Worm (Caenorhabditis elegans) whole organism, young adult: ENCODE measurements around the gene nhr-280.

Experiments
- B0019.2 ChIP-seq: fragments of 200-800 bp; sonication (Bioruptor generic); conservative IDR thresholded peaks from 2 replicates; pipeline ENCODE4 v1.3.6; 2022; ENCODE audit warnings: missing genetic modification reagents, missing genetic modification characterization, missing compliant biosample characterization
- B0261.1 ChIP-seq: sonication (generic microtip); optimal IDR thresholded peaks from 2 replicates; lab custom pipeline; 2016; ENCODE audit warnings: mild to moderate bottlenecking, missing genetic modification characterization, moderate library complexity, missing compliant biosample characterization
- C06A6.2 ChIP-seq: fragments of 200-800 bp; sonication (Bioruptor generic); conservative IDR thresholded peaks from 2 replicates; pipeline ENCODE4 v1.3.6; 2022; ENCODE audit warnings: missing genetic modification characterization, missing compliant biosample characterization
- F23B12.7 ChIP-seq: sonication (generic microtip); optimal IDR thresholded peaks from 2 replicates; lab custom pipeline; 2017; ENCODE audit warnings: missing genetic modification characterization, mild to moderate bottlenecking, missing compliant biosample characterization, antibody characterized with exemption, moderate library complexity; ENCODE audit not compliant: insufficient read depth
- F33H1.4 ChIP-seq: fragments of 200-800 bp; sonication (Bioruptor generic); IDR thresholded peaks from 2 replicates; pipeline ENCODE4 v1.3.6; 2022; ENCODE audit warnings: missing genetic modification reagents, missing genetic modification characterization, missing compliant biosample characterization
- F57C9.4 ChIP-seq: sonication (generic microtip); optimal IDR thresholded peaks from 2 replicates; lab custom pipeline; 2017; ENCODE audit warnings: mild to moderate bottlenecking, missing genetic modification characterization, missing compliant biosample characterization
- Y56A3A.18 ChIP-seq: fragments of 200-800 bp; sonication (Bioruptor generic); IDR thresholded peaks from 2 replicates; pipeline ENCODE4 v1.3.6; 2022; ENCODE audit warnings: missing genetic modification reagents, missing genetic modification characterization, missing compliant biosample characterization
- Y67H2A.10 ChIP-seq: fragments of 200-800 bp; sonication (Bioruptor generic); conservative IDR thresholded peaks from 2 replicates; pipeline ENCODE4 v1.3.6; 2022; ENCODE audit warnings: missing genetic modification reagents, missing genetic modification characterization, missing compliant biosample characterization
- Y95B8A.8 ChIP-seq: fragments of 200-800 bp; sonication (Bioruptor generic); IDR thresholded peaks from 2 replicates; pipeline ENCODE4 v1.3.6; 2022; ENCODE audit warnings: missing genetic modification reagents, missing genetic modification characterization, missing compliant biosample characterization
- attf-5 ChIP-seq: fragments of 200-800 bp; sonication (Bioruptor generic); optimal IDR thresholded peaks from 2 replicates; lab custom pipeline; 2018; ENCODE audit warnings: mild to moderate bottlenecking, missing genetic modification characterization, missing compliant biosample characterization
- bed-2 ChIP-seq: fragments of 200-800 bp; sonication (Bioruptor generic); IDR thresholded peaks from 2 replicates; pipeline ENCODE4 v1.3.6; 2022; ENCODE audit warnings: missing genetic modification reagents, missing genetic modification characterization, missing compliant biosample characterization
- cebp-1 ChIP-seq, 2 experiments: fragments of 200-800 bp in 1 of 2; sonication (Bioruptor generic) in 1 of 2; sonication (generic microtip) in 1 of 2; IDR thresholded peaks in 1 of 2; optimal IDR thresholded peaks in 1 of 2; 2 replicates each; pipeline versions ENCODE4 v1.3.6 to Lab custom; 2017 to 2022; ENCODE audit warnings: missing compliant biosample characterization in 2 of 2, missing genetic modification characterization in 2 of 2, mild to moderate bottlenecking in 1 of 2, missing genetic modification reagents in 1 of 2, moderate library complexity in 1 of 2
- cebp-2 ChIP-seq: fragments of 200-800 bp; sonication (Bioruptor generic); IDR thresholded peaks from 2 replicates; pipeline ENCODE4 v1.3.6; 2022; ENCODE audit warnings: missing genetic modification characterization, missing compliant biosample characterization
- ceh-100 ChIP-seq: fragments of 200-800 bp; sonication (Bioruptor generic); IDR thresholded peaks from 2 replicates; pipeline ENCODE4 v1.3.6; 2022; ENCODE audit warnings: missing genetic modification reagents, missing genetic modification characterization, missing compliant biosample characterization
- ceh-27 ChIP-seq: fragments of 200-800 bp; sonication (Bioruptor generic); optimal IDR thresholded peaks from 2 replicates; lab custom pipeline; 2018; ENCODE audit warnings: mild to moderate bottlenecking, missing genetic modification characterization, moderate library complexity, missing compliant biosample characterization
- ceh-58 ChIP-seq: fragments of 200-800 bp; sonication (Bioruptor generic); IDR thresholded peaks from 2 replicates; pipeline ENCODE4 v1.3.6; 2022; ENCODE audit warnings: missing genetic modification characterization, missing compliant biosample characterization
- dox-1 ChIP-seq: fragments of 200-800 bp; sonication (Bioruptor generic); IDR thresholded peaks from 2 replicates; pipeline ENCODE4 v1.3.6; 2022; ENCODE audit warnings: missing genetic modification reagents, missing genetic modification characterization, missing compliant biosample characterization
- dpl-1 ChIP-seq: fragments of 150-350 bp; optimal IDR thresholded peaks from 2 replicates; lab custom pipeline; 2014; ENCODE audit warnings: missing biosample characterization, missing genetic modification reagents, missing genetic modification characterization
- efl-1 ChIP-seq: fragments of 150-350 bp; optimal IDR thresholded peaks from 2 replicates; lab custom pipeline; 2014; ENCODE audit warnings: missing biosample characterization, missing genetic modification reagents, missing genetic modification characterization
- ekl-4 ChIP-seq: fragments of 200-800 bp; sonication (Bioruptor generic); IDR thresholded peaks from 2 replicates; pipeline ENCODE4 v1.3.6; 2022; ENCODE audit warnings: missing genetic modification reagents, missing genetic modification characterization, missing compliant biosample characterization
- ets-4 ChIP-seq: fragments of 200-800 bp; sonication (Bioruptor generic); optimal IDR thresholded peaks from 2 replicates; lab custom pipeline; 2018; ENCODE audit warnings: mild to moderate bottlenecking, missing genetic modification characterization, missing compliant biosample characterization
- hlh-26 ChIP-seq: fragments of 200-800 bp; sonication (Bioruptor generic); conservative IDR thresholded peaks from 2 replicates; pipeline ENCODE4 v1.3.6; 2022; ENCODE audit warnings: missing genetic modification reagents, missing genetic modification characterization, missing compliant biosample characterization
- hmg-1.2 ChIP-seq: fragments of 200-800 bp; sonication (Bioruptor generic); IDR thresholded peaks from 2 replicates; pipeline ENCODE4 v1.3.6; 2022; ENCODE audit warnings: missing genetic modification reagents, missing genetic modification characterization, missing compliant biosample characterization
- hmg-20 ChIP-seq: fragments of 200-800 bp; sonication (Bioruptor generic); IDR thresholded peaks from 2 replicates; pipeline ENCODE4 v1.3.6; 2022; ENCODE audit warnings: missing genetic modification reagents, missing genetic modification characterization, missing compliant biosample characterization
- hrde-1 ChIP-seq: sonication (generic microtip); optimal IDR thresholded peaks from 2 replicates; lab custom pipeline; 2016; ENCODE audit warnings: missing genetic modification characterization, mild to moderate bottlenecking, missing compliant biosample characterization, moderate library complexity, missing genotype, missing genetic modification reagents, borderline replicate concordance
- let-526 ChIP-seq: fragments of 200-800 bp; sonication (Bioruptor generic); IDR thresholded peaks from 2 replicates; pipeline ENCODE4 v1.3.6; 2022; ENCODE audit warnings: missing genetic modification reagents, missing genetic modification characterization, missing compliant biosample characterization
- let-607 ChIP-seq, 2 experiments: fragments of 200-800 bp in 1 of 2; sonication (Bioruptor generic) in 1 of 2; sonication (generic microtip) in 1 of 2; optimal IDR thresholded peaks; 2 replicates each; lab custom pipeline; 2016 to 2018; ENCODE audit warnings: mild to moderate bottlenecking in 2 of 2, missing compliant biosample characterization in 2 of 2, missing genetic modification characterization in 2 of 2, moderate library complexity in 2 of 2, missing genotype in 1 of 2
- lin-35 ChIP-seq, 3 experiments: fragments of 150-350 bp in 2 of 3; sonication (generic microtip) in 1 of 3; optimal IDR thresholded peaks; 2 replicates each; lab custom pipeline; 2014 to 2018; ENCODE audit warnings: missing biosample characterization in 3 of 3, missing genetic modification characterization in 3 of 3, missing genetic modification reagents in 3 of 3
- lin-40 ChIP-seq: sonication (generic microtip); optimal IDR thresholded peaks from 2 replicates; lab custom pipeline; 2016; ENCODE audit warnings: missing genetic modification characterization, mild to moderate bottlenecking, missing compliant biosample characterization, missing genotype, missing genetic modification reagents
- madf-10 ChIP-seq: sonication (generic microtip); optimal IDR thresholded peaks from 2 replicates; lab custom pipeline; 2016; ENCODE audit warnings: mild to moderate bottlenecking, missing genetic modification characterization, missing compliant biosample characterization
- mcd-1 ChIP-seq: fragments of 200-800 bp; sonication (Bioruptor generic); IDR thresholded peaks from 2 replicates; pipeline ENCODE4 v1.3.6; 2022; ENCODE audit warnings: missing genetic modification reagents, missing genetic modification characterization, missing compliant biosample characterization
- nhr-80 ChIP-seq: sonication (generic microtip); optimal IDR thresholded peaks from 2 replicates; lab custom pipeline; 2016; ENCODE audit warnings: missing genetic modification characterization, missing compliant biosample characterization
- nhr-90 ChIP-seq: sonication (generic microtip); optimal IDR thresholded peaks from 2 replicates; lab custom pipeline; 2016; ENCODE audit warnings: missing genotype, mild to moderate bottlenecking, missing genetic modification characterization, missing compliant biosample characterization
- pha-4 ChIP-seq: fragments of 150-350 bp; sonication (generic microtip); optimal IDR thresholded peaks from 2 replicates; lab custom pipeline; 2014; ENCODE audit warnings: missing biosample characterization, missing genetic modification reagents, missing genetic modification characterization
- snpc-1.3 ChIP-seq: sonication (generic microtip); optimal IDR thresholded peaks from 2 replicates; lab custom pipeline; 2017; ENCODE audit warnings: missing genetic modification characterization, mild to moderate bottlenecking, missing compliant biosample characterization, antibody characterized with exemption, moderate library complexity, missing genotype, missing genetic modification reagents; ENCODE audit not compliant: insufficient read depth
- tbx-9 ChIP-seq: sonication (generic microtip); optimal IDR thresholded peaks from 2 replicates; lab custom pipeline; 2016; ENCODE audit warnings: borderline replicate concordance, missing genetic modification characterization, inconsistent platforms, missing compliant biosample characterization
- xnd-1 ChIP-seq: sonication (generic microtip); optimal IDR thresholded peaks from 2 replicates; lab custom pipeline; 2016; ENCODE audit warnings: missing genotype, missing genetic modification reagents, missing genetic modification characterization, missing compliant biosample characterization
- ztf-25 ChIP-seq: fragments of 200-800 bp; sonication (Bioruptor generic); IDR thresholded peaks from 2 replicates; pipeline ENCODE4 v1.3.6; 2022; ENCODE audit warnings: missing genetic modification reagents, missing genetic modification characterization, missing compliant biosample characterization
- ztf-3 ChIP-seq: fragments of 200-800 bp; sonication (Bioruptor generic); optimal IDR thresholded peaks from 2 replicates; lab custom pipeline; 2018; ENCODE audit warnings: mild to moderate bottlenecking, missing genetic modification characterization, missing compliant biosample characterization

nhr-280 gene

ce11 chrIII:134194-134593 lies 3.6 kb upstream of the nhr-280 start, which contains the start of gene pals-25:
pals-25 (plus strand) TSS chrIII:134494.
- TF ChIP-seq xnd-1 (tag; lab: Kevin White, UChicago) (no peak), ceh-58 (GFP tag; lab: Robert Waterston, UW) (no peak)

- no peak for TF ChIP-seq bed-2
- no peak for TF ChIP-seq efl-1 (GFP tag; lab: Kevin White, UChicago)
- no peak for TF ChIP-seq cebp-2
- no peak for TF ChIP-seq Y56A3A.18 (GFP tag; lab: Robert Waterston, UW)
- TF ChIP-seq cebp-1 (GFP tag; IDR thresholded peaks at IDR 0.05; lab: Robert Waterston, UW), result no peak
- no peak for TF ChIP-seq cebp-1 (tag; optimal IDR thresholded peaks at IDR 0.05; lab: Kevin White, UChicago)
- no peak for TF ChIP-seq ceh-100 (GFP tag; lab: Robert Waterston, UW)
- no peak for TF ChIP-seq Y95B8A.8 (GFP tag; lab: Robert Waterston, UW)
- no peak for TF ChIP-seq dpl-1
- TF ChIP-seq snpc-1.3 (tag; lab: Kevin White, UChicago), result no peak
- no peak for TF ChIP-seq hrde-1 (tag; lab: Kevin White, UChicago)
- TF ChIP-seq dox-1 (GFP tag; lab: Robert Waterston, UW), result no peak
Observed at ce11 chrIII:132118-132517, 1.6 kb upstream of the nhr-280 start, which contains the start of gene pals-22. pals-22 (plus strand) TSS chrIII:132418.

- TF ChIP-seq nhr-80 (tag; lab: Kevin White, UChicago), result peak; percentile 7
- peak in 1 of 3 experiments; percentile 28 for TF ChIP-seq lin-35 (GFP tag; optimal IDR thresholded peaks at IDR 0.05; lab: Kevin White, UChicago)
- no peak for TF ChIP-seq let-526 (GFP tag; lab: Robert Waterston, UW)
- no peak for TF ChIP-seq ztf-3 (GFP tag; lab: Kevin White, UChicago)
- TF ChIP-seq attf-5, result peak; percentile 54
- TF ChIP-seq nhr-90, result no peak
- no peak for TF ChIP-seq Y67H2A.10
- no peak for TF ChIP-seq hmg-20 (GFP tag; lab: Robert Waterston, UW)
- peak; percentile 81 for TF ChIP-seq mcd-1
- no peak for TF ChIP-seq B0261.1 (tag; lab: Kevin White, UChicago)
- TF ChIP-seq hmg-1.2, result peak; percentile 62; the same call in 1 of the 2 replicates
- no peak for TF ChIP-seq lin-40 (tag; lab: Kevin White, UChicago)
Observed at ce11 chrIII:131627-132026, 1.1 kb upstream of the nhr-280 start.

ce11 chrIII:124478-124877 lies 6.1 kb downstream of the nhr-280 start, which contains the start of gene pals-23:
pals-23 (plus strand) TSS chrIII:124778.
- TF ChIP-seq ekl-4 (no peak), cebp-1 (GFP tag; IDR thresholded peaks at IDR 0.05; lab: Robert Waterston, UW) (no peak), cebp-1 (tag; optimal IDR thresholded peaks at IDR 0.05; lab: Kevin White, UChicago) (no peak), F23B12.7 (no peak), tbx-9 (tag; lab: Kevin White, UChicago) (no peak), ets-4 (no peak), ztf-25 (GFP tag; lab: Robert Waterston, UW) (no peak), hlh-26 (GFP tag; lab: Robert Waterston, UW) (no peak), cebp-2 (no peak), F33H1.4 (GFP tag; lab: Robert Waterston, UW) (no peak), ceh-27 (GFP tag; lab: Kevin White, UChicago) (no peak), B0019.2 (no peak), let-607 (tag; optimal IDR thresholded peaks at IDR 0.05; lab: Kevin White, UChicago) (no peak), madf-10 (tag; lab: Kevin White, UChicago) (no peak), F57C9.4 (tag; lab: Kevin White, UChicago) (no peak), snpc-1.3 (tag; lab: Kevin White, UChicago) (no peak), C06A6.2 (no peak), pha-4 (tag; lab: Kevin White, UChicago) (no peak), ceh-100 (GFP tag; lab: Robert Waterston, UW) (no peak)
